Worm (Caenorhabditis elegans) whole organism, young adult: ENCODE measurements around the gene F46C3.2.

Source experiments
- die-1 ChIP-seq: sonication (generic microtip); optimal IDR thresholded peaks from 2 replicates; lab custom pipeline; 2016; ENCODE audit warnings: missing genotype, mild to moderate bottlenecking, missing genetic modification characterization, missing compliant biosample characterization
- let-607 ChIP-seq, 2 experiments: fragments of 200-800 bp in 1 of 2; sonication (Bioruptor generic) in 1 of 2; sonication (generic microtip) in 1 of 2; optimal IDR thresholded peaks; 2 replicates each; lab custom pipeline; 2016 to 2018; ENCODE audit warnings: mild to moderate bottlenecking in 2 of 2, missing compliant biosample characterization in 2 of 2, missing genetic modification characterization in 2 of 2, moderate library complexity in 2 of 2, missing genotype in 1 of 2
- lin-54 ChIP-seq: fragments of 200-800 bp; sonication (Bioruptor generic); optimal IDR thresholded peaks from 2 replicates; lab custom pipeline; 2018; ENCODE audit warnings: mild to moderate bottlenecking, missing genetic modification characterization, missing compliant biosample characterization
- madf-10 ChIP-seq: sonication (generic microtip); optimal IDR thresholded peaks from 2 replicates; lab custom pipeline; 2016; ENCODE audit warnings: mild to moderate bottlenecking, missing genetic modification characterization, missing compliant biosample characterization
- snpc-3.4 ChIP-seq: sonication (generic microtip); optimal IDR thresholded peaks from 2 replicates; lab custom pipeline; 2017; ENCODE audit warnings: missing genetic modification characterization, mild to moderate bottlenecking, missing compliant biosample characterization, antibody characterized with exemption, moderate library complexity, missing genotype, missing genetic modification reagents
- unc-62 ChIP-seq: fragments of 150-350 bp; optimal IDR thresholded peaks from 2 replicates; lab custom pipeline; 2014; ENCODE audit warnings: missing biosample characterization, missing genetic modification reagents, missing genetic modification characterization
- ztf-26 ChIP-seq: sonication (generic microtip); optimal IDR thresholded peaks from 2 replicates; lab custom pipeline; 2017; ENCODE audit warnings: missing genetic modification characterization, missing compliant biosample characterization

ce11 chrX:11368845-11369244 is 49.7 kb downstream of the F46C3.2 start:
- TF ChIP-seq lin-54 (GFP tag; lab: Kevin White, UChicago) = no peak
- TF ChIP-seq madf-10 (tag; lab: Kevin White, UChicago) = no peak
- TF ChIP-seq ztf-26 (tag; lab: Kevin White, UChicago) = no peak
- TF ChIP-seq let-607 (tag; optimal IDR thresholded peaks at IDR 0.05; lab: Kevin White, UChicago) = no peak
- TF ChIP-seq die-1 (tag; lab: Kevin White, UChicago) = no peak
- no peak for TF ChIP-seq unc-62 (GFP tag; lab: Kevin White, UChicago)
- TF ChIP-seq snpc-3.4 = no peak
